Worm (Caenorhabditis elegans) whole organism, early embryonic: Measurements from ENCODE around the gene srw-133.

Experiments
- B0310.2 ChIP-seq: sonication (generic microtip); optimal IDR thresholded peaks from 2 replicates; lab custom pipeline; 2016; ENCODE audit warnings: mild to moderate bottlenecking, missing genetic modification characterization, missing compliant biosample characterization
- F13C5.2 ChIP-seq: sonication (generic microtip); optimal IDR thresholded peaks from 2 replicates; lab custom pipeline; 2017; ENCODE audit warnings: mild to moderate bottlenecking, missing genetic modification characterization, inconsistent platforms, missing compliant biosample characterization
- aly-1 ChIP-seq: sonication (generic microtip); optimal IDR thresholded peaks from 2 replicates; lab custom pipeline; 2016; ENCODE audit warnings: missing genetic modification characterization, missing compliant biosample characterization
- ama-1 ChIP-seq: fragments of 150-350 bp; optimal IDR thresholded peaks from 2 replicates; lab custom pipeline; 2014
- ceh-13 ChIP-seq: fragments of 200-800 bp; sonication (Bioruptor generic); optimal IDR thresholded peaks from 2 replicates; lab custom pipeline; 2018; ENCODE audit warnings: mild to moderate bottlenecking, missing genetic modification characterization, missing compliant biosample characterization
- ceh-36 ChIP-seq: sonication (generic microtip); optimal IDR thresholded peaks from 2 replicates; lab custom pipeline; 2016; ENCODE audit warnings: missing genetic modification characterization, inconsistent platforms, missing compliant biosample characterization
- ets-7 ChIP-seq: sonication (generic microtip); optimal IDR thresholded peaks from 2 replicates; lab custom pipeline; 2016; ENCODE audit warnings: missing genotype, missing genetic modification characterization, missing compliant biosample characterization
- flt-1 ChIP-seq: fragments of 200-800 bp; sonication (Bioruptor generic); IDR thresholded peaks from 2 replicates; pipeline ENCODE4 v1.3.6; 2022; ENCODE audit warnings: missing genetic modification characterization, missing compliant biosample characterization
- hmbx-1 ChIP-seq: sonication (generic microtip); optimal IDR thresholded peaks from 2 replicates; lab custom pipeline; 2016; ENCODE audit warnings: mild to moderate bottlenecking, missing genetic modification characterization, missing compliant biosample characterization
- hmg-4 ChIP-seq: fragments of 200-800 bp; sonication (Bioruptor generic); optimal IDR thresholded peaks from 2 replicates; lab custom pipeline; 2018; ENCODE audit warnings: mild to moderate bottlenecking, missing genetic modification characterization, missing compliant biosample characterization
- hnd-1 ChIP-seq: sonication (generic microtip); optimal IDR thresholded peaks from 2 replicates; lab custom pipeline; 2016; ENCODE audit warnings: missing genetic modification characterization, missing compliant biosample characterization
- pes-1 ChIP-seq: fragments of 200-800 bp; sonication (Bioruptor generic); IDR thresholded peaks from 2 replicates; pipeline ENCODE4 v1.3.6; 2022; ENCODE audit warnings: missing genetic modification reagents, missing genetic modification characterization, missing compliant biosample characterization
- scrt-1 ChIP-seq: fragments of 200-800 bp; sonication (Bioruptor generic); IDR thresholded peaks from 2 replicates; pipeline ENCODE4 v1.3.6; 2022; ENCODE audit warnings: missing genetic modification characterization, missing compliant biosample characterization
- sea-1 ChIP-seq: fragments of 200-800 bp; sonication (Bioruptor generic); conservative IDR thresholded peaks from 2 replicates; pipeline ENCODE4 v1.3.6; 2022; ENCODE audit warnings: missing genetic modification characterization, missing compliant biosample characterization
- tbx-11 ChIP-seq: fragments of 200-800 bp; sonication (Bioruptor generic); IDR thresholded peaks from 2 replicates; pipeline ENCODE4 v1.3.6; 2022; ENCODE audit warnings: missing genetic modification characterization, missing compliant biosample characterization
- tbx-37 ChIP-seq: fragments of 200-800 bp; sonication (Bioruptor generic); conservative IDR thresholded peaks from 2 replicates; pipeline ENCODE4 v1.3.6; 2022; ENCODE audit warnings: missing genetic modification reagents, missing genetic modification characterization, missing compliant biosample characterization
- tra-4 ChIP-seq: sonication (generic microtip); optimal IDR thresholded peaks from 2 replicates; lab custom pipeline; 2017; ENCODE audit warnings: missing genetic modification characterization, missing compliant biosample characterization

The srw-133 gene

DNA sequence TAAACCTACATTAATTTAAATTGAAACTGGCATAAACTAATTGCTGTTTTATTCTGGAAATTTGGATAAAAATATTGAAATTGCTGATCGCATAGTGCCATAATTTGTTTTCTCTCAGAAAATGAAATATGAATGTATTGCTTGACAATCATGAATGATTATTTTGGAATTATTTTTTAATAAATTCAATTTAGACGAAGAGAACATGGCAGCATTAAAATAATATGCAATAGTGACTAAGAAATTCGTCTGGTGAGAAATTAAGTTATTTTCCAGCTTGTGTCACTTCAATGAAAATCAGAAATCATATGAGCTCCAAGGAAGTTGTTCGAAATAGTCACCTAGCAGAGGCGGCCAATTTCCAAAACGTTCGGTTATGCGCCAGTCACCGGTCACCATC is at the start of gene srw-133:
TSS of gene srw-133 (minus strand) at position 101 of the 400 bp plus-strand sequence.
- TF ChIP-seq sea-1 (GFP tag; lab: Robert Waterston, UW) (no peak), hnd-1 (tag; lab: Kevin White, UChicago) (no peak), flt-1 (GFP tag; lab: Robert Waterston, UW) (no peak), ama-1 (lab: Kevin White, UChicago) (no peak), hmbx-1 (tag; lab: Kevin White, UChicago) (no peak), F13C5.2 (tag; lab: Kevin White, UChicago) (no peak), ets-7 (tag; lab: Kevin White, UChicago) (no peak), B0310.2 (tag; lab: Kevin White, UChicago) (no peak), pes-1 (GFP tag; lab: Robert Waterston, UW) (no peak), hmg-4 (no peak), tbx-11 (GFP tag; lab: Robert Waterston, UW) (no peak), ceh-13 (GFP tag; lab: Kevin White, UChicago) (no peak), tbx-37 (GFP tag; lab: Robert Waterston, UW) (no peak), tra-4 (tag; lab: Kevin White, UChicago) (no peak), ceh-36 (tag; lab: Kevin White, UChicago) (no peak), scrt-1 (GFP tag; lab: Robert Waterston, UW) (no peak), aly-1 (no peak)

- no peak for TF ChIP-seq pes-1 (GFP tag; lab: Robert Waterston, UW)
- TF ChIP-seq scrt-1 (GFP tag; lab: Robert Waterston, UW): no peak
- no peak for TF ChIP-seq sea-1 (GFP tag; lab: Robert Waterston, UW)
- TF ChIP-seq B0310.2 (tag; lab: Kevin White, UChicago): no peak
- TF ChIP-seq tra-4 (tag; lab: Kevin White, UChicago): no peak
- TF ChIP-seq tbx-37 (GFP tag; lab: Robert Waterston, UW): no peak
- no peak for TF ChIP-seq hmg-4
- no peak for TF ChIP-seq aly-1
Observed at ce11 chrV:4162922-4163321, 48.4 kb upstream of the srw-133 start, which contains the start of gene Y45G5AM.4. TSS of gene Y45G5AM.4 (plus strand) at chrV:4163222.

- TF ChIP-seq ets-7 (tag; lab: Kevin White, UChicago): no peak
- no peak for TF ChIP-seq sea-1 (GFP tag; lab: Robert Waterston, UW)
- TF ChIP-seq tbx-11 (GFP tag; lab: Robert Waterston, UW): no peak
- no peak for TF ChIP-seq aly-1
- TF ChIP-seq ceh-13 (GFP tag; lab: Kevin White, UChicago): no peak
- TF ChIP-seq hmg-4: no peak
- TF ChIP-seq tra-4 (tag; lab: Kevin White, UChicago): no peak
- no peak for TF ChIP-seq ama-1 (lab: Kevin White, UChicago)
- no peak for TF ChIP-seq flt-1 (GFP tag; lab: Robert Waterston, UW)
- no peak for TF ChIP-seq B0310.2 (tag; lab: Kevin White, UChicago)
- TF ChIP-seq hnd-1 (tag; lab: Kevin White, UChicago): no peak
Observed at ce11 chrV:4160086-4160485, 45.6 kb upstream of the srw-133 start, which contains the start of gene Y45G5AM.5. TSS of gene Y45G5AM.5 (plus strand) at chrV:4160386.

DNA sequence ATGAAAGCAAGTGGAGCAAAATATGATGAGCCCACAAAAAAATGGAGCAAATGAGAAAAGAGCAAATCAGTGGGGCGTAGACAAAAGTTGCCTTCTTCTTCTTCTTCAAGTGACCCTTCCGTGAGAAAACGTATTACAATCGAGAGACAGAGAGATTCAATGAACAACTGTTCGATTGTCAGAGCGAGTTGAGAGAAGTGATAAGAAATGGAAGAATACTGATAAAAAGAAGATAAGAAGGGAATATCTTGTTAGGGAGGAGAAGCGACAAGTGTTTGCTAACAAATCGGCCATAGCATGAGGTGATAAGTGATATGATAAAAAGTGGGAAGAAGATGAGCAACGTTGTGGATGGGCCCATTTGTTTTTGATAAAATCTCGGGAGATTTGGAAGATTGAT is 42.8 kb upstream of the srw-133 start:
- no peak for TF ChIP-seq flt-1 (GFP tag; lab: Robert Waterston, UW)
- no peak for TF ChIP-seq scrt-1 (GFP tag; lab: Robert Waterston, UW)
- TF ChIP-seq ama-1 (lab: Kevin White, UChicago): no peak
- TF ChIP-seq tra-4 (tag; lab: Kevin White, UChicago): no peak
- TF ChIP-seq hnd-1 (tag; lab: Kevin White, UChicago): no peak
- no peak for TF ChIP-seq ceh-36 (tag; lab: Kevin White, UChicago)
- no peak for TF ChIP-seq hmg-4
- TF ChIP-seq hmbx-1 (tag; lab: Kevin White, UChicago): no peak
- TF ChIP-seq aly-1: no peak
- no peak for TF ChIP-seq pes-1 (GFP tag; lab: Robert Waterston, UW)
- TF ChIP-seq ets-7 (tag; lab: Kevin White, UChicago): no peak
- TF ChIP-seq sea-1 (GFP tag; lab: Robert Waterston, UW): no peak
- TF ChIP-seq tbx-37 (GFP tag; lab: Robert Waterston, UW): no peak
- TF ChIP-seq B0310.2 (tag; lab: Kevin White, UChicago): no peak
- no peak for TF ChIP-seq F13C5.2 (tag; lab: Kevin White, UChicago)
- no peak for TF ChIP-seq tbx-11 (GFP tag; lab: Robert Waterston, UW)
- no peak for TF ChIP-seq ceh-13 (GFP tag; lab: Kevin White, UChicago)

- TF ChIP-seq ets-7 (tag; lab: Kevin White, UChicago) (no peak), ama-1 (lab: Kevin White, UChicago) (no peak), flt-1 (GFP tag; lab: Robert Waterston, UW) (no peak), F13C5.2 (tag; lab: Kevin White, UChicago) (no peak), B0310.2 (tag; lab: Kevin White, UChicago) (no peak), scrt-1 (GFP tag; lab: Robert Waterston, UW) (no peak), tra-4 (tag; lab: Kevin White, UChicago) (no peak), aly-1 (no peak), hmbx-1 (tag; lab: Kevin White, UChicago) (no peak), hmg-4 (no peak), tbx-11 (GFP tag; lab: Robert Waterston, UW) (no peak), hnd-1 (tag; lab: Kevin White, UChicago) (no peak), pes-1 (GFP tag; lab: Robert Waterston, UW) (no peak), sea-1 (GFP tag; lab: Robert Waterston, UW) (no peak), ceh-13 (GFP tag; lab: Kevin White, UChicago) (no peak), ceh-36 (tag; lab: Kevin White, UChicago) (no peak), tbx-37 (GFP tag; lab: Robert Waterston, UW) (no peak)
Observed at ce11 chrV:4152200-4152599, 37.7 kb upstream of the srw-133 start, which contains the start of gene Y45G5AM.6. TSS of gene Y45G5AM.6 (minus strand) at chrV:4152300.

ce11 chrV:4151400-4151799 is 36.9 kb upstream of the srw-133 start:
- no peak for TF ChIP-seq hmbx-1 (tag; lab: Kevin White, UChicago)

DNA sequence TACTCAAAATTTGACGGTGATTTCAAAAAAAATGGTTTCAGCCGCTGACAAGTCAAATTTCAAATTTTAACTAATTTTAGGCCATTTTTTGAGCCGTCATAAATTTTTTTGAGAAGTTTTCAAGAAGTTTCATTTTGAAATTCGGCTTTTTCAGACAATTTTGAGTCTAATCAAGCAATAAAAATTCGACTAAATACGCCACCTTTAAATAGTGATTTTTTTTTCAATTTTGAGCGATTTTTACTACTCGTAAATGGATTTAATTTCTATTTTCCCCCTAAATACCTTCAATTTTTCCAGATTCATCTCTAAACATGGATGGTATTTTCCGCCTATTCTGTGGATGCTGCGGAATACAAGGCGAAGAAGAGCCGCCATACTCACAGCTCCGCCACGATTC is 29.7 kb upstream of the srw-133 start, which contains the start of gene Y45G5AL.1:
TSS of gene Y45G5AL.1 (plus strand) at position 301 of the 400 bp plus-strand sequence.
- TF ChIP-seq pes-1 (GFP tag; lab: Robert Waterston, UW): no peak
- TF ChIP-seq aly-1: no peak
- TF ChIP-seq hnd-1 (tag; lab: Kevin White, UChicago): no peak
- no peak for TF ChIP-seq ets-7 (tag; lab: Kevin White, UChicago)
- no peak for TF ChIP-seq ama-1 (lab: Kevin White, UChicago)
- no peak for TF ChIP-seq tbx-11 (GFP tag; lab: Robert Waterston, UW)
- no peak for TF ChIP-seq B0310.2 (tag; lab: Kevin White, UChicago)
- TF ChIP-seq tbx-37 (GFP tag; lab: Robert Waterston, UW): no peak
- TF ChIP-seq scrt-1 (GFP tag; lab: Robert Waterston, UW): no peak
- TF ChIP-seq sea-1 (GFP tag; lab: Robert Waterston, UW): no peak
